Worm (Caenorhabditis elegans): ENCODE results near the gene lipl-8.

Gene lipl-8

DNA sequence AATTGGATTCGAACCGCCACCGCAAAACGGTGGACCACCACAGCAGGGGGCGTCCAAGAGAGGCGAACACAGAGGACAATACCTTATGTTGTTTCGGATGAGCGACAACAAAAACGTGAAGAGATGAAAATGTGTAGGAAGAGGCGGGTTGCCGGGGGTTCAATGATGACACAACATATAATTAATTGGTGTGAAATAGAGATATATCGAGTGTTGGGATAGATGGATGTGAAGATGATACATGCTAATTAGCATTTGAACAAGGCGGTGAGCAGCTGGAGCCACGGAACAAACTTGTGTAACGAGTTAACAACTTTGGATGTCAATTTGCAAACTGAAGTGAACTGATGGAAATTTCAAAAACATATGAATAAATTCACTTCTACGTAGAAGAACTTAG, 43.8 kb upstream of the lipl-8 start:
- no peak for TF ChIP-seq nfyb-1 (GFP tag; IDR thresholded peaks at IDR 0.05)
- no peak for TF ChIP-seq ceh-27 (GFP tag; optimal IDR thresholded peaks at IDR 0.05)
- TF ChIP-seq bed-1 (GFP tag; IDR thresholded peaks at IDR 0.05) = no peak
- no peak for TF ChIP-seq nfya-2 (GFP tag; IDR thresholded peaks at IDR 0.05)
- TF ChIP-seq nfya-1 (tag; optimal IDR thresholded peaks at IDR 0.05; ENCODE audit: borderline replicate concordance, insufficient read depth) = no peak
- no peak for TF ChIP-seq nhr-80 (tag; optimal IDR thresholded peaks at IDR 0.05)
- TF ChIP-seq T26A5.8 (tag; optimal IDR thresholded peaks at IDR 0.05) = no peak
- no peak for TF ChIP-seq lin-54 (GFP tag; optimal IDR thresholded peaks at IDR 0.05)
- no peak for TF ChIP-seq C06A6.2 (GFP tag; conservative IDR thresholded peaks at IDR 0.05)
- no peak for TF ChIP-seq akir-1 (GFP tag; optimal IDR thresholded peaks at IDR 0.05)
- no peak for TF ChIP-seq ceh-58 (GFP tag; IDR thresholded peaks at IDR 0.05)
- no peak for TF ChIP-seq ztf-3 (GFP tag; optimal IDR thresholded peaks at IDR 0.05)

DNA sequence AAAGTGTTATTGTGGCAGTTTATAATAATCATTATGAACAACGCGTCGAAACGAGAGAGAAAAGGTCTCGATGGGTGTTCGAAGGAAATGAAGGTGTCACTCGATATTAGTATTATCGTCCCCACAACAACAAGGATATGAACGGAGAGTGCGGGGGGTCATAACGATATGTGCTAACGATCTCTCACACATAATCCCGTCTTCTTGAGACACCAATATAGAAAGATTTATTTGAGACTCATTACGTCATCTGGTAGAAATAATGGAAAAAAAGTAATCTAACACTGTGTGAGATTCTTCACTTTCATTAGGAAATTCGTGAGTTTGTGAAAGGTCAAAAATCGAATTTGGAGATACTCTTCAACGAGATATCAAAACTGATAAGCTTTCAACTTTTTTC, 43.2 kb upstream of the lipl-8 start:
- TF ChIP-seq madf-6 (GFP tag; IDR thresholded peaks at IDR 0.05) (no peak), ceh-27 (GFP tag; optimal IDR thresholded peaks at IDR 0.05) (no peak), ztf-22 (GFP tag; optimal IDR thresholded peaks at IDR 0.05) (no peak), mxl-1 (tag; optimal IDR thresholded peaks at IDR 0.05) (no peak), lir-1 (GFP tag; conservative IDR thresholded peaks at IDR 0.05) (no peak), die-1 (tag; optimal IDR thresholded peaks at IDR 0.05) (no peak), hsf-1 (GFP tag; IDR thresholded peaks at IDR 0.05) (no peak), somi-1 (GFP tag; optimal IDR thresholded peaks at IDR 0.05) (no peak), akir-1 (GFP tag; optimal IDR thresholded peaks at IDR 0.05) (no peak), sea-2 (GFP tag; IDR thresholded peaks at IDR 0.05) (no peak), B0261.1 (tag; optimal IDR thresholded peaks at IDR 0.05) (no peak), him-1 (tag; optimal IDR thresholded peaks at IDR 0.05) (no peak), C17E4.6 (GFP tag; IDR thresholded peaks at IDR 0.05) (no peak), aptf-3 (GFP tag; IDR thresholded peaks at IDR 0.05) (no peak), nhr-120 (GFP tag; IDR thresholded peaks at IDR 0.05) (no peak)

DNA sequence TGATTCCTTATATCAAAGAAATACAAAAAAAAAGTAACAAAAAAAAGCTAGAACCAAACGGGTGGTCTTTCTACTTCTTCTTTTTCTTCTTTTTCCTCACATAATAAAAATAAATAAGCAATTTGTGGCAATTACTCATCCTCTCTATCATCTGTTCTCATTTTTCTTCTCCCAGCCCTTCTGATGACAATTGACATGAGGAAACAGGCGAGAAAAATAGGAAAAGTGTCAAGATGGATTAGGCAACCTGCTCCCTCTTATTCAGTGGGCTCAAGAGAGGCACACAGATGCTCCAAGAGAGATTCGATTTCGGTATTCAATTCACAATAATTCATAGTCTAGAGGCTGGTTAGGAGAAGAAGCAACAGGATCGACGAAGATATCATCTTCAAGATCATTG, 42.3 kb upstream of the lipl-8 start:
- TF ChIP-seq snpc-4 (GFP tag; optimal IDR thresholded peaks at IDR 0.05) (no peak), snpc-4 (tag; optimal IDR thresholded peaks at IDR 0.05) (no peak), snpc-3.4 (tag; optimal IDR thresholded peaks at IDR 0.05) (no peak), tlf-1 (GFP tag; optimal IDR thresholded peaks at IDR 0.05) (no peak), K12H6.12 (tag; optimal IDR thresholded peaks at IDR 0.05) (no peak), ztf-25 (GFP tag; IDR thresholded peaks at IDR 0.05) (no peak), somi-1 (GFP tag; optimal IDR thresholded peaks at IDR 0.05) (no peak), Y79H2A.3 (GFP tag; conservative IDR thresholded peaks at IDR 0.05) (no peak), ccch-3 (GFP tag; optimal IDR thresholded peaks at IDR 0.05) (no peak), B0019.2 (GFP tag; conservative IDR thresholded peaks at IDR 0.05) (no peak), lin-54 (GFP tag; optimal IDR thresholded peaks at IDR 0.05) (no peak), lsy-27 (tag; optimal IDR thresholded peaks at IDR 0.05; ENCODE audit: borderline replicate concordance, insufficient read depth) (no peak), mcd-1 (GFP tag; IDR thresholded peaks at IDR 0.05) (no peak), unc-130 (GFP tag; optimal IDR thresholded peaks at IDR 0.05) (no peak), hlh-12 (tag; optimal IDR thresholded peaks at IDR 0.05) (no peak), B0261.1 (tag; optimal IDR thresholded peaks at IDR 0.05) (no peak), egl-44 (GFP tag; IDR thresholded peaks at IDR 0.05) (no peak), mxl-1 (tag; optimal IDR thresholded peaks at IDR 0.05) (no peak), ceh-27 (GFP tag; optimal IDR thresholded peaks at IDR 0.05) (no peak), hmg-1.2 (GFP tag; IDR thresholded peaks at IDR 0.05) (no peak)
